Fruit fly (Drosophila melanogaster): ENCODE measurements around the gene CG45101.

Gene CG45101

dm6 chr3L:11064689-11065088 is at the start of gene CG45101, which contains the start of the genes CG32075 and SuUR:
TSS of gene CG45101 (plus strand) at chr3L:11064991.
TSS of gene CG32075 (minus strand) at chr3L:11064941.
TSS of gene SuUR (plus strand) at chr3L:11064991.
- TF ChIP-seq eg (GFP tag; IDR thresholded peaks at IDR 0.05): peak; percentile 88; the same call in 2 of the 3 replicates
- TF ChIP-seq CG8632 (GFP tag; optimal IDR thresholded peaks at IDR 0.05): peak; percentile 73
- TF ChIP-seq CG1621 (tag; optimal IDR thresholded peaks at IDR 0.05): peak; percentile 21
- peak; percentile 81 for TF ChIP-seq Sox102F (GFP tag; optimal IDR thresholded peaks at IDR 0.05)
- peak; percentile 43 for TF ChIP-seq fkh (GFP tag; optimal IDR thresholded peaks at IDR 0.05)
- peak; percentile 56 for TF ChIP-seq Lpt (GFP tag; optimal IDR thresholded peaks at IDR 0.05)
- TF ChIP-seq CG11294 (GFP tag; IDR thresholded peaks at IDR 0.05): peak; percentile 80; the same call in 1 of the 2 replicates
- TF ChIP-seq CG16779 (tag; optimal IDR thresholded peaks at IDR 0.05): no peak
- peak; percentile 89 for TF ChIP-seq cyc (GFP tag; optimal IDR thresholded peaks at IDR 0.05)
- peak; percentile 43 to 59 for TF ChIP-seq salr (GFP tag; optimal IDR thresholded peaks at IDR 0.05)
- peak; percentile 92 for TF ChIP-seq esn (GFP tag; optimal IDR thresholded peaks at IDR 0.05)
- peak; percentile 92 for TF ChIP-seq Eip78C (GFP tag)
- TF ChIP-seq Hr4 (GFP tag; optimal IDR thresholded peaks at IDR 0.05): peak; percentile 88
- peak; percentile 78 for TF ChIP-seq CG3032 (tag; optimal IDR thresholded peaks at IDR 0.05)
- TF ChIP-seq Eip75B (GFP tag; optimal IDR thresholded peaks at IDR 0.05): peak; percentile 83
- peak; percentile 70 for TF ChIP-seq CG6163 (GFP tag; IDR thresholded peaks at IDR 0.05)
- peak; percentile 68 for TF ChIP-seq CG4318 (GFP tag; optimal IDR thresholded peaks at IDR 0.05)
- peak; percentile 89 for TF ChIP-seq OdsH (GFP tag; optimal IDR thresholded peaks at IDR 0.05)
- TF ChIP-seq spab (GFP tag; optimal IDR thresholded peaks at IDR 0.05): peak; percentile 31
- no peak for TF ChIP-seq CG6854 (GFP tag; optimal IDR thresholded peaks at IDR 0.05)
- TF ChIP-seq fd59A (GFP tag; optimal IDR thresholded peaks at IDR 0.05): peak; percentile 39
- no peak for TF ChIP-seq fd85E (GFP tag; optimal IDR thresholded peaks at IDR 0.05)
- peak; percentile 75 for TF ChIP-seq CG10669 (GFP tag; optimal IDR thresholded peaks at IDR 0.05)
- TF ChIP-seq vri (GFP tag; optimal IDR thresholded peaks at IDR 0.05): peak; percentile 73
- peak; percentile 87 for TF ChIP-seq Met (GFP tag; optimal IDR thresholded peaks at IDR 0.05)
- TF ChIP-seq Sox14 (GFP tag; optimal IDR thresholded peaks at IDR 0.05): peak; percentile 89
- peak; percentile 75 for TF ChIP-seq Ets96B (tag; optimal IDR thresholded peaks at IDR 0.05)
- peak; percentile 66 for TF ChIP-seq dsx (GFP tag; optimal IDR thresholded peaks at IDR 0.05; ENCODE audit: poor library complexity, severe bottlenecking)
- TF ChIP-seq CG31627 (GFP tag; optimal IDR thresholded peaks at IDR 0.05): peak; percentile 92
- peak; percentile 68 for TF ChIP-seq CG7368 (GFP tag; optimal IDR thresholded peaks at IDR 0.05)
- peak; percentile 86 for TF ChIP-seq topi (GFP tag; optimal IDR thresholded peaks at IDR 0.05)
- no peak for TF ChIP-seq Blimp-1 (GFP tag; optimal IDR thresholded peaks at IDR 0.05)
- peak; percentile 89 for TF ChIP-seq CG10631 (GFP tag; optimal IDR thresholded peaks at IDR 0.05)
- TF ChIP-seq ss (GFP tag; optimal IDR thresholded peaks at IDR 0.05): peak; percentile 7 to 67
- peak; percentile 52 for TF ChIP-seq dac (GFP tag; optimal IDR thresholded peaks at IDR 0.05)
- TF ChIP-seq CG6808 (GFP tag; optimal IDR thresholded peaks at IDR 0.05): no peak
- peak; percentile 82 for TF ChIP-seq CG32006 (GFP tag; optimal IDR thresholded peaks at IDR 0.05)
- no peak for TF ChIP-seq Smox (GFP tag; optimal IDR thresholded peaks at IDR 0.05)
- peak; percentile 38 for TF ChIP-seq Eip93F (GFP tag; optimal IDR thresholded peaks at IDR 0.05)
- TF ChIP-seq CG3919 (GFP tag; optimal IDR thresholded peaks at IDR 0.05): peak; percentile 76
- peak; percentile 65 for TF ChIP-seq Hr38 (GFP tag; optimal IDR thresholded peaks at IDR 0.05)
- TF ChIP-seq Sox15 (GFP tag; optimal IDR thresholded peaks at IDR 0.05): peak; percentile 82
- TF ChIP-seq CG34406 (GFP tag; optimal IDR thresholded peaks at IDR 0.05): peak; percentile 82
- TF ChIP-seq CG6276 (GFP tag; optimal IDR thresholded peaks at IDR 0.05): no peak
- TF ChIP-seq Ets21C (GFP tag; optimal IDR thresholded peaks at IDR 0.05): peak; percentile 85
- TF ChIP-seq acj6 (GFP tag; optimal IDR thresholded peaks at IDR 0.05): peak; percentile 88
- TF ChIP-seq svp (GFP tag): no peak
- TF ChIP-seq achi (GFP tag; optimal IDR thresholded peaks at IDR 0.05): peak; percentile 83
- TF ChIP-seq pdm3 (GFP tag; optimal IDR thresholded peaks at IDR 0.05): peak; percentile 90
- peak; percentile 81 for TF ChIP-seq CG8319 (GFP tag; optimal IDR thresholded peaks at IDR 0.05)
- peak; percentile 92 for TF ChIP-seq Hr39 (GFP tag; optimal IDR thresholded peaks at IDR 0.05)
- TF ChIP-seq lz (GFP tag; optimal IDR thresholded peaks at IDR 0.05): peak; percentile 91

Data from whole organism, prepupa.